Worm (Caenorhabditis elegans) whole organism, young adult: Measurements from ENCODE around the gene ador-1.

Experiments used
- B0019.2 ChIP-seq: fragments of 200-800 bp; sonication (Bioruptor generic); conservative IDR thresholded peaks from 2 replicates; pipeline ENCODE4 v1.3.6; 2022; ENCODE audit warnings: missing genetic modification reagents, missing genetic modification characterization, missing compliant biosample characterization
- C17E4.6 ChIP-seq: fragments of 200-800 bp; sonication (Bioruptor generic); IDR thresholded peaks from 2 replicates; pipeline ENCODE4 v1.3.6; 2022; ENCODE audit warnings: missing genetic modification reagents, missing genetic modification characterization, missing compliant biosample characterization
- D2030.7 ChIP-seq: fragments of 200-800 bp; sonication (Bioruptor generic); IDR thresholded peaks from 2 replicates; pipeline ENCODE4 v1.3.6; 2022; ENCODE audit warnings: missing genetic modification reagents, missing genetic modification characterization, missing compliant biosample characterization
- F22D6.2 ChIP-seq: sonication (generic microtip); optimal IDR thresholded peaks from 2 replicates; lab custom pipeline; 2016; ENCODE audit warnings: mild to moderate bottlenecking, missing genetic modification characterization, missing compliant biosample characterization
- F33H1.4 ChIP-seq: fragments of 200-800 bp; sonication (Bioruptor generic); IDR thresholded peaks from 2 replicates; pipeline ENCODE4 v1.3.6; 2022; ENCODE audit warnings: missing genetic modification reagents, missing genetic modification characterization, missing compliant biosample characterization
- F39B2.1 ChIP-seq: fragments of 200-800 bp; sonication (Bioruptor generic); IDR thresholded peaks from 2 replicates; pipeline ENCODE4 v1.3.6; 2022; ENCODE audit warnings: missing genetic modification reagents, missing genetic modification characterization, missing compliant biosample characterization
- K11D2.4 ChIP-seq: fragments of 200-800 bp; sonication (Bioruptor generic); IDR thresholded peaks from 2 replicates; pipeline ENCODE4 v1.3.6; 2022; ENCODE audit warnings: missing genetic modification reagents, missing genetic modification characterization, missing compliant biosample characterization
- T07F8.4 ChIP-seq: sonication (generic microtip); optimal IDR thresholded peaks from 2 replicates; lab custom pipeline; 2016; ENCODE audit warnings: mild to moderate bottlenecking, missing genetic modification characterization, moderate library complexity, missing compliant biosample characterization
- T26A5.8 ChIP-seq: sonication (generic microtip); optimal IDR thresholded peaks from 2 replicates; lab custom pipeline; 2016; ENCODE audit warnings: missing genetic modification characterization, missing compliant biosample characterization
- akir-1 ChIP-seq: fragments of 200-800 bp; sonication (Bioruptor generic); optimal IDR thresholded peaks from 2 replicates; lab custom pipeline; 2018; ENCODE audit warnings: mild to moderate bottlenecking, missing genetic modification characterization, moderate library complexity, missing compliant biosample characterization
- ama-1 ChIP-seq, 3 experiments: fragments of 150-350 bp in 1 of 3; sonication (generic microtip) in 2 of 3; optimal IDR thresholded peaks; 2 replicates each; lab custom pipeline; 2014 to 2018; ENCODE audit warnings: missing biosample characterization in 2 of 3, missing genetic modification characterization in 2 of 3, missing genetic modification reagents in 2 of 3
- aptf-2 ChIP-seq: fragments of 200-800 bp; sonication (Bioruptor generic); conservative IDR thresholded peaks from 2 replicates; pipeline ENCODE4 v1.3.6; 2022; ENCODE audit warnings: missing genetic modification reagents, missing genetic modification characterization, missing compliant biosample characterization
- aptf-3 ChIP-seq: fragments of 200-800 bp; sonication (Bioruptor generic); IDR thresholded peaks from 2 replicates; pipeline ENCODE4 v1.3.6; 2022; ENCODE audit warnings: missing genetic modification characterization, missing compliant biosample characterization
- atf-7 ChIP-seq: sonication (generic microtip); optimal IDR thresholded peaks from 2 replicates; lab custom pipeline; 2017; ENCODE audit warnings: mild to moderate bottlenecking, missing genetic modification characterization, missing compliant biosample characterization
- attf-5 ChIP-seq: fragments of 200-800 bp; sonication (Bioruptor generic); optimal IDR thresholded peaks from 2 replicates; lab custom pipeline; 2018; ENCODE audit warnings: mild to moderate bottlenecking, missing genetic modification characterization, missing compliant biosample characterization
- bed-1 ChIP-seq: fragments of 200-800 bp; sonication (Bioruptor generic); IDR thresholded peaks from 2 replicates; pipeline ENCODE4 v1.3.6; 2022; ENCODE audit warnings: missing genetic modification reagents, missing genetic modification characterization, missing compliant biosample characterization
- chd-7 ChIP-seq: sonication (generic microtip); optimal IDR thresholded peaks from 2 replicates; lab custom pipeline; 2016; ENCODE audit warnings: mild to moderate bottlenecking, missing genetic modification characterization, moderate library complexity, missing compliant biosample characterization
- die-1 ChIP-seq: sonication (generic microtip); optimal IDR thresholded peaks from 2 replicates; lab custom pipeline; 2016; ENCODE audit warnings: missing genotype, mild to moderate bottlenecking, missing genetic modification characterization, missing compliant biosample characterization
- dpl-1 ChIP-seq: fragments of 150-350 bp; optimal IDR thresholded peaks from 2 replicates; lab custom pipeline; 2014; ENCODE audit warnings: missing biosample characterization, missing genetic modification reagents, missing genetic modification characterization
- efl-1 ChIP-seq: fragments of 150-350 bp; optimal IDR thresholded peaks from 2 replicates; lab custom pipeline; 2014; ENCODE audit warnings: missing biosample characterization, missing genetic modification reagents, missing genetic modification characterization
- ekl-4 ChIP-seq: fragments of 200-800 bp; sonication (Bioruptor generic); IDR thresholded peaks from 2 replicates; pipeline ENCODE4 v1.3.6; 2022; ENCODE audit warnings: missing genetic modification reagents, missing genetic modification characterization, missing compliant biosample characterization
- fkh-3 ChIP-seq: sonication (generic microtip); optimal IDR thresholded peaks from 2 replicates; lab custom pipeline; 2016; ENCODE audit warnings: mild to moderate bottlenecking, missing genetic modification characterization, missing compliant biosample characterization
- him-1 ChIP-seq: sonication (generic microtip); optimal IDR thresholded peaks from 2 replicates; lab custom pipeline; 2016; ENCODE audit warnings: missing genotype, missing genetic modification reagents, missing genetic modification characterization, missing compliant biosample characterization
- let-526 ChIP-seq: fragments of 200-800 bp; sonication (Bioruptor generic); IDR thresholded peaks from 2 replicates; pipeline ENCODE4 v1.3.6; 2022; ENCODE audit warnings: missing genetic modification reagents, missing genetic modification characterization, missing compliant biosample characterization
- let-607 ChIP-seq, 2 experiments: fragments of 200-800 bp in 1 of 2; sonication (Bioruptor generic) in 1 of 2; sonication (generic microtip) in 1 of 2; optimal IDR thresholded peaks; 2 replicates each; lab custom pipeline; 2016 to 2018; ENCODE audit warnings: mild to moderate bottlenecking in 2 of 2, missing compliant biosample characterization in 2 of 2, missing genetic modification characterization in 2 of 2, moderate library complexity in 2 of 2, missing genotype in 1 of 2
- lin-35 ChIP-seq, 3 experiments: fragments of 150-350 bp in 2 of 3; sonication (generic microtip) in 1 of 3; optimal IDR thresholded peaks; 2 replicates each; lab custom pipeline; 2014 to 2018; ENCODE audit warnings: missing biosample characterization in 3 of 3, missing genetic modification characterization in 3 of 3, missing genetic modification reagents in 3 of 3
- lsl-1 ChIP-seq: fragments of 200-800 bp; sonication (Bioruptor generic); optimal IDR thresholded peaks from 2 replicates; lab custom pipeline; 2018; ENCODE audit warnings: mild to moderate bottlenecking, missing genetic modification characterization, moderate library complexity, missing compliant biosample characterization
- lsy-27 ChIP-seq: sonication (generic microtip); optimal IDR thresholded peaks from 2 replicates; lab custom pipeline; 2017; ENCODE audit warnings: missing genetic modification characterization, mild to moderate bottlenecking, missing compliant biosample characterization, antibody characterized with exemption, missing genotype, borderline replicate concordance; ENCODE audit not compliant: insufficient read depth
- madf-3 ChIP-seq: fragments of 200-800 bp; sonication (Bioruptor generic); IDR thresholded peaks from 2 replicates; pipeline ENCODE4 v1.3.6; 2022; ENCODE audit warnings: missing genetic modification reagents, missing genetic modification characterization, missing compliant biosample characterization
- madf-6 ChIP-seq: fragments of 200-800 bp; sonication (Bioruptor generic); IDR thresholded peaks from 2 replicates; pipeline ENCODE4 v1.3.6; 2022; ENCODE audit warnings: missing genetic modification reagents, missing genetic modification characterization, missing compliant biosample characterization
- nfyb-1 ChIP-seq: fragments of 200-800 bp; sonication (Bioruptor generic); IDR thresholded peaks from 2 replicates; pipeline ENCODE4 v1.3.6; 2022; ENCODE audit warnings: missing genetic modification reagents, missing genetic modification characterization, missing compliant biosample characterization
- nhr-179 ChIP-seq: sonication (generic microtip); optimal IDR thresholded peaks from 2 replicates; lab custom pipeline; 2016; ENCODE audit warnings: mild to moderate bottlenecking, missing genetic modification characterization, missing compliant biosample characterization
- nhr-90 ChIP-seq: sonication (generic microtip); optimal IDR thresholded peaks from 2 replicates; lab custom pipeline; 2016; ENCODE audit warnings: missing genotype, mild to moderate bottlenecking, missing genetic modification characterization, missing compliant biosample characterization
- repo-1 ChIP-seq: sonication (generic microtip); optimal IDR thresholded peaks from 2 replicates; lab custom pipeline; 2017; ENCODE audit warnings: mild to moderate bottlenecking, missing genetic modification characterization, missing compliant biosample characterization
- rpc-1 ChIP-seq, 2 experiments: fragments of 150-350 bp in 1 of 2; sonication (generic microtip) in 1 of 2; optimal IDR thresholded peaks; 2 replicates each; lab custom pipeline; 2014 to 2018; ENCODE audit warnings: missing biosample characterization in 1 of 2, missing genetic modification characterization in 1 of 2, missing genetic modification reagents in 1 of 2, missing genotype in 1 of 2
- snpc-1.3 ChIP-seq: sonication (generic microtip); optimal IDR thresholded peaks from 2 replicates; lab custom pipeline; 2017; ENCODE audit warnings: missing genetic modification characterization, mild to moderate bottlenecking, missing compliant biosample characterization, antibody characterized with exemption, moderate library complexity, missing genotype, missing genetic modification reagents; ENCODE audit not compliant: insufficient read depth
- snpc-3.4 ChIP-seq: sonication (generic microtip); optimal IDR thresholded peaks from 2 replicates; lab custom pipeline; 2017; ENCODE audit warnings: missing genetic modification characterization, mild to moderate bottlenecking, missing compliant biosample characterization, antibody characterized with exemption, moderate library complexity, missing genotype, missing genetic modification reagents
- tbp1 ChIP-seq: fragments of 200-800 bp; sonication (Bioruptor generic); optimal IDR thresholded peaks from 2 replicates; lab custom pipeline; 2018; ENCODE audit warnings: mild to moderate bottlenecking, missing genetic modification characterization, missing compliant biosample characterization
- tlf-1 ChIP-seq: fragments of 200-800 bp; sonication (Bioruptor generic); optimal IDR thresholded peaks from 2 replicates; lab custom pipeline; 2018; ENCODE audit warnings: mild to moderate bottlenecking, missing genetic modification characterization, missing compliant biosample characterization
- xnd-1 ChIP-seq: sonication (generic microtip); optimal IDR thresholded peaks from 2 replicates; lab custom pipeline; 2016; ENCODE audit warnings: missing genotype, missing genetic modification reagents, missing genetic modification characterization, missing compliant biosample characterization
- zfh-2 ChIP-seq: fragments of 200-800 bp; sonication (Bioruptor generic); conservative IDR thresholded peaks from 2 replicates; pipeline ENCODE4 v1.3.6; 2022; ENCODE audit warnings: missing genetic modification reagents, missing genetic modification characterization, missing compliant biosample characterization
- zim-3 ChIP-seq: sonication (generic microtip); optimal IDR thresholded peaks from 2 replicates; lab custom pipeline; 2017; ENCODE audit warnings: mild to moderate bottlenecking, missing genetic modification characterization, moderate library complexity, missing compliant biosample characterization
- ztf-22 ChIP-seq: fragments of 200-800 bp; sonication (Bioruptor generic); optimal IDR thresholded peaks from 2 replicates; lab custom pipeline; 2018; ENCODE audit warnings: mild to moderate bottlenecking, missing genetic modification characterization, moderate library complexity, missing compliant biosample characterization
- ztf-28 ChIP-seq: fragments of 200-800 bp; sonication (Bioruptor generic); IDR thresholded peaks from 2 replicates; pipeline ENCODE4 v1.3.6; 2022; ENCODE audit warnings: missing genetic modification reagents, missing genetic modification characterization, missing compliant biosample characterization

Gene ador-1

DNA sequence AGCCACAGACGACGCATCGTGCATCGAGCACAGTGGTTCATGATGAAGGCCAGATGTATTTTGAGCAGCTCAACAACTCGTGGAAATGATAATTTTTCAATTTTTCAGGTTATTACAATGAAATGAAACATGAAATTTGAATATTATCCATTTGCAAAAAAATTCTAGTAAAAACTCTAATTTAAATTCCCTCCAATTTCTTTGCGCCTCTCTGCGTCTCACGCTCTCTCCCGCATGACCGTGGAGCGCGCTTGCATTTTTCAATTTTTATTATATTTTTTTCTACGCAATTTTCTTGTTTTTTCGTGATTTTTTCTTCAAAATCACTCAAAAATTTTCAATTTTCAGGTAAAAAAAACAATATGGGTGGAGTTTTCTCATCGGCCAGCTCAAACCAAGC, 43.3 kb downstream of the ador-1 start, which contains the start of gene tag-281 (continued):
- TF ChIP-seq zim-3 (tag; lab: Kevin White, UChicago) (no peak), F22D6.2 (tag; lab: Kevin White, UChicago) (no peak), atf-7 (no peak), T26A5.8 (tag; lab: Kevin White, UChicago) (no peak), ztf-22 (GFP tag; lab: Kevin White, UChicago) (no peak), F33H1.4 (GFP tag; lab: Robert Waterston, UW) (peak; percentile 73), rpc-1 (optimal IDR thresholded peaks at IDR 0.05; lab: Kevin White, UChicago) (no peak), rpc-1 (tag; optimal IDR thresholded peaks at IDR 0.05; lab: Kevin White, UChicago) (no peak), repo-1 (tag; lab: Kevin White, UChicago) (no peak), efl-1 (peak; percentile 87), chd-7 (tag; lab: Kevin White, UChicago) (no peak), let-607 (tag; optimal IDR thresholded peaks at IDR 0.05; lab: Kevin White, UChicago) (no peak), K11D2.4 (peak; percentile 52; the same call in 1 of the 2 replicates), let-526 (no peak), dpl-1 (GFP tag; lab: Kevin White, UChicago) (peak; percentile 89)
- TF ChIP-seq, all 124 proteins: peak for 30

DNA sequence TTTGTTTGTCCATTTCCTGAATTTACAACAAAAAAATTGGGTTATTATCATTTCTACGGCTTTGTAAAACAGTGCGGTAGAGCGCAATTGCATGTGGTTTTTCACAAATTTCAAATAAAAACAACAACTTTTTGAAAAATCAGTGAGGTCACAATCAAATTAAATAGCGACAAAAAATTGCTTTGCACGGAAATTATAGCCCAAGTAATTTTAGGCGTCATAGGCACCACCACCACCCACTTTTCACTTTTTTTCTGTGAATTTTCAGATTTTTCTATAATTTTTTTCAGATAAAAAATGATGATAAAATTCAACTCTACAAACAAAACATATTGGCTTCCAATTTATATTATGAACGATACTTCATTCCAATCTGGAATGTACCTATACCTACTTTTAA, 45.4 kb downstream of the ador-1 start, which contains the start of gene sre-38:
Gene sre-38 (plus strand): TSS at position 301 of the 400 bp plus-strand sequence.
- no peak for TF ChIP-seq akir-1
- TF ChIP-seq aptf-2 (GFP tag; lab: Robert Waterston, UW) = no peak
- TF ChIP-seq ama-1 (optimal IDR thresholded peaks at IDR 0.05; lab: Kevin White, UChicago) = no peak
- no peak for TF ChIP-seq ama-1 (GFP tag; optimal IDR thresholded peaks at IDR 0.05; lab: Kevin White, UChicago)
- no peak for TF ChIP-seq snpc-3.4 (tag; lab: Kevin White, UChicago)
- TF ChIP-seq aptf-3 (GFP tag; lab: Robert Waterston, UW) = no peak
- TF ChIP-seq T07F8.4 (tag; lab: Kevin White, UChicago) = no peak
- TF ChIP-seq C17E4.6 (GFP tag; lab: Robert Waterston, UW) = no peak
- TF ChIP-seq him-1 (tag; lab: Kevin White, UChicago) = no peak
- TF ChIP-seq repo-1 (tag; lab: Kevin White, UChicago) = no peak
- no peak for TF ChIP-seq zfh-2
- no peak for TF ChIP-seq D2030.7 (GFP tag; lab: Robert Waterston, UW)
- no peak for TF ChIP-seq snpc-1.3 (tag; lab: Kevin White, UChicago)
- TF ChIP-seq nhr-90 (tag; lab: Kevin White, UChicago) = no peak
- no peak for TF ChIP-seq attf-5 (GFP tag; lab: Kevin White, UChicago)
- TF ChIP-seq lin-35 (GFP tag; optimal IDR thresholded peaks at IDR 0.05; lab: Kevin White, UChicago) = no peak
- no peak for TF ChIP-seq fkh-3 (tag; lab: Kevin White, UChicago)
- no peak for TF ChIP-seq F39B2.1 (GFP tag; lab: Robert Waterston, UW)
- TF ChIP-seq die-1 = no peak

DNA sequence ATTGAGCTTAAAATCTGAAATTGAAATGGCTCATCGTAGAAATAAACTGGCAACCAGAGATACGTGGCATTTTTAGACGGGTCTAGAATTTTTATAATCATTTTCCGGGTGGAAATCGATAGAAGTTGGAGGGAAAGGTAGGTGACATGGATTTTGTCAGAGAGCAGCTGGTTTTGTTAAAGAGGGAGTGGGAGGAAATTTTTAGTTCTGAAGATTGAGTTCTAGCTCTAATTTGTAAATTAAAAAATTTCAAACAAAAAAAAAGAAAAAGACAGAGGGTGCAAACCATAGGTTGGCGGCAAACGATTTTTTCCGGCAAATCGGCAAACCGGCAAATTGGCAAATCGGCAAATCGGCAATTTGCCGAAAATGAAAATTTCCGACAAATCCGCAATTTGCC, 46.1 kb downstream of the ador-1 start, which contains the start of gene sre-32:
Gene sre-32 (minus strand): TSS at position 101 of the 400 bp plus-strand sequence.
- TF ChIP-seq nfyb-1 = no peak
- TF ChIP-seq ekl-4 (GFP tag; lab: Robert Waterston, UW) = no peak
- no peak for TF ChIP-seq atf-7
- TF ChIP-seq attf-5 (GFP tag; lab: Kevin White, UChicago) = no peak
- no peak for TF ChIP-seq tbp1
- no peak for TF ChIP-seq lsl-1 (GFP tag; lab: Kevin White, UChicago)
- TF ChIP-seq bed-1 (GFP tag; lab: Robert Waterston, UW) = no peak
- TF ChIP-seq tlf-1 = no peak
- TF ChIP-seq dpl-1 (GFP tag; lab: Kevin White, UChicago) = no peak
- no peak for TF ChIP-seq xnd-1 (tag; lab: Kevin White, UChicago)
- TF ChIP-seq nhr-179 (tag; lab: Kevin White, UChicago) = no peak
- TF ChIP-seq madf-6 = no peak
- TF ChIP-seq lsy-27 (tag; lab: Kevin White, UChicago) = no peak
- no peak for TF ChIP-seq madf-3 (GFP tag; lab: Robert Waterston, UW)
- TF ChIP-seq B0019.2 = no peak
- TF ChIP-seq ztf-28 = no peak
- no peak for TF ChIP-seq C17E4.6 (GFP tag; lab: Robert Waterston, UW)
